Worm (Caenorhabditis elegans) whole organism, late embryonic: ENCODE measurements around the gene Y7A5A.3.
A peak's percentile ranks its signal among the peaks of the same experiment; 100 is the strongest.

ENCODE experiments used
- C08G9.2 ChIP-seq: sonication (generic microtip); optimal IDR thresholded peaks from 2 replicates; lab custom pipeline; 2016; ENCODE audit warnings: mild to moderate bottlenecking, missing genetic modification characterization, moderate library complexity, missing compliant biosample characterization
- C38D4.7 ChIP-seq: fragments of 200-800 bp; sonication (Bioruptor generic); optimal IDR thresholded peaks from 2 replicates; lab custom pipeline; 2018; ENCODE audit warnings: mild to moderate bottlenecking, missing genetic modification characterization, moderate library complexity, missing compliant biosample characterization
- K09A11.1 ChIP-seq: sonication (generic microtip); optimal IDR thresholded peaks from 2 replicates; lab custom pipeline; 2017; ENCODE audit warnings: antibody characterized with exemption, mild to moderate bottlenecking, missing genetic modification characterization, missing compliant biosample characterization; ENCODE audit not compliant: insufficient read depth
- T23F11.4 ChIP-seq: fragments of 200-800 bp; sonication (Bioruptor generic); optimal IDR thresholded peaks from 2 replicates; lab custom pipeline; 2018; ENCODE audit warnings: mild to moderate bottlenecking, missing genetic modification characterization, missing compliant biosample characterization
- ceh-14 ChIP-seq: sonication (generic microtip); optimal IDR thresholded peaks from 2 replicates; lab custom pipeline; 2016; ENCODE audit warnings: missing genotype, missing genetic modification characterization, missing compliant biosample characterization
- ceh-18 ChIP-seq: sonication (generic microtip); optimal IDR thresholded peaks from 2 replicates; lab custom pipeline; 2016; ENCODE audit warnings: missing genetic modification characterization, missing compliant biosample characterization
- ceh-19 ChIP-seq: fragments of 200-800 bp; sonication (Bioruptor generic); optimal IDR thresholded peaks from 2 replicates; lab custom pipeline; 2018; ENCODE audit warnings: mild to moderate bottlenecking, missing genetic modification characterization, missing compliant biosample characterization
- ceh-31 ChIP-seq: sonication (generic microtip); optimal IDR thresholded peaks from 2 replicates; lab custom pipeline; 2016; ENCODE audit warnings: missing genetic modification characterization, missing compliant biosample characterization
- ceh-34 ChIP-seq: sonication (generic microtip); optimal IDR thresholded peaks from 2 replicates; lab custom pipeline; 2016; ENCODE audit warnings: mild to moderate bottlenecking, missing genetic modification characterization, missing compliant biosample characterization
- ceh-48 ChIP-seq: sonication (generic microtip); optimal IDR thresholded peaks from 2 replicates; lab custom pipeline; 2016; ENCODE audit warnings: missing genetic modification characterization, inconsistent platforms, missing compliant biosample characterization
- che-1 ChIP-seq: sonication (generic microtip); optimal IDR thresholded peaks from 2 replicates; lab custom pipeline; 2016; ENCODE audit warnings: mild to moderate bottlenecking, missing genetic modification characterization, missing compliant biosample characterization
- dve-1 ChIP-seq: sonication (generic microtip); optimal IDR thresholded peaks from 2 replicates; lab custom pipeline; 2017; ENCODE audit warnings: antibody characterized with exemption, mild to moderate bottlenecking, missing genetic modification characterization, missing compliant biosample characterization
- elt-2 ChIP-seq: sonication (generic microtip); optimal IDR thresholded peaks from 2 replicates; lab custom pipeline; 2016; ENCODE audit warnings: missing genetic modification reagents, missing genetic modification characterization, missing compliant biosample characterization
- ets-4 ChIP-seq: sonication (generic microtip); optimal IDR thresholded peaks from 2 replicates; lab custom pipeline; 2016; ENCODE audit warnings: missing genetic modification characterization, missing compliant biosample characterization
- fkh-10 ChIP-seq: fragments of 150-350 bp; optimal IDR thresholded peaks from 2 replicates; lab custom pipeline; 2014; ENCODE audit warnings: missing biosample characterization, missing genetic modification reagents, missing genetic modification characterization
- gmeb-2 ChIP-seq: sonication (generic microtip); optimal IDR thresholded peaks from 2 replicates; lab custom pipeline; 2016; ENCODE audit warnings: missing genetic modification characterization, inconsistent platforms, missing compliant biosample characterization
- hlh-13 ChIP-seq: fragments of 200-800 bp; sonication (Bioruptor generic); optimal IDR thresholded peaks from 2 replicates; lab custom pipeline; 2018; ENCODE audit warnings: mild to moderate bottlenecking, missing genetic modification characterization, missing compliant biosample characterization
- hlh-15 ChIP-seq: sonication (generic microtip); optimal IDR thresholded peaks from 2 replicates; lab custom pipeline; 2016; ENCODE audit warnings: missing genetic modification characterization, missing compliant biosample characterization
- hlh-6 ChIP-seq: sonication (generic microtip); optimal IDR thresholded peaks from 2 replicates; lab custom pipeline; 2016; ENCODE audit warnings: missing genotype, missing genetic modification characterization, missing compliant biosample characterization
- hlh-8 ChIP-seq: sonication (generic microtip); optimal IDR thresholded peaks from 2 replicates; lab custom pipeline; 2016; ENCODE audit warnings: missing genotype, missing genetic modification characterization, missing compliant biosample characterization
- lim-6 ChIP-seq: sonication (generic microtip); optimal IDR thresholded peaks from 2 replicates; lab custom pipeline; 2016; ENCODE audit warnings: missing genetic modification characterization, missing compliant biosample characterization
- lin-11 ChIP-seq: fragments of 200-800 bp; sonication (Bioruptor generic); optimal IDR thresholded peaks from 2 replicates; lab custom pipeline; 2018; ENCODE audit warnings: mild to moderate bottlenecking, missing genetic modification characterization, missing compliant biosample characterization
- nfya-1 ChIP-seq: sonication (generic microtip); optimal IDR thresholded peaks from 2 replicates; lab custom pipeline; 2017; ENCODE audit warnings: missing genetic modification characterization, mild to moderate bottlenecking, missing compliant biosample characterization, antibody characterized with exemption, moderate library complexity
- nhr-11 ChIP-seq: fragments of 150-350 bp; optimal IDR thresholded peaks from 2 replicates; lab custom pipeline; 2014; ENCODE audit warnings: missing biosample characterization, missing genetic modification characterization
- odd-2 ChIP-seq: sonication (generic microtip); optimal IDR thresholded peaks from 2 replicates; lab custom pipeline; 2017; ENCODE audit warnings: antibody characterized with exemption, mild to moderate bottlenecking, missing genetic modification characterization, missing compliant biosample characterization
- pag-3 ChIP-seq: sonication (generic microtip); optimal IDR thresholded peaks from 2 replicates; lab custom pipeline; 2016; ENCODE audit warnings: missing compliant biosample characterization, missing genetic modification characterization, borderline replicate concordance
- pat-9 ChIP-seq: fragments of 200-800 bp; sonication (Bioruptor generic); optimal IDR thresholded peaks from 2 replicates; lab custom pipeline; 2018; ENCODE audit warnings: mild to moderate bottlenecking, missing genetic modification characterization, moderate library complexity, missing compliant biosample characterization
- pax-1 ChIP-seq: fragments of 150-350 bp; optimal IDR thresholded peaks from 2 replicates; lab custom pipeline; 2014; ENCODE audit warnings: missing biosample characterization, missing genetic modification characterization
- pha-4 ChIP-seq: fragments of 150-350 bp; optimal IDR thresholded peaks from 2 replicates; lab custom pipeline; 2018; ENCODE audit warnings: missing biosample characterization, missing genetic modification reagents, missing genetic modification characterization
- pqm-1 ChIP-seq: sonication (generic microtip); optimal IDR thresholded peaks from 2 replicates; lab custom pipeline; 2016; ENCODE audit warnings: missing genetic modification characterization, missing compliant biosample characterization
- pros-1 ChIP-seq: fragments of 150-350 bp; optimal IDR thresholded peaks from 2 replicates; lab custom pipeline; 2014; ENCODE audit warnings: missing biosample characterization, missing genetic modification reagents, missing genetic modification characterization
- ref-2 ChIP-seq: sonication (generic microtip); optimal IDR thresholded peaks from 2 replicates; lab custom pipeline; 2016; ENCODE audit warnings: missing genetic modification characterization, missing compliant biosample characterization
- sdc-2 ChIP-seq: sonication (generic microtip); optimal IDR thresholded peaks from 2 replicates; lab custom pipeline; 2016; ENCODE audit warnings: missing genotype, missing genetic modification characterization, missing compliant biosample characterization
- sox-2 ChIP-seq: fragments of 200-800 bp; sonication (Bioruptor generic); IDR thresholded peaks from 2 replicates; pipeline ENCODE4 v1.3.6; 2022; ENCODE audit warnings: missing genetic modification reagents, missing genetic modification characterization, missing compliant biosample characterization
- syd-9 ChIP-seq: sonication (generic microtip); optimal IDR thresholded peaks from 2 replicates; lab custom pipeline; 2016; ENCODE audit warnings: mild to moderate bottlenecking, missing genetic modification characterization, moderate library complexity, missing compliant biosample characterization
- tbx-2 ChIP-seq: sonication (generic microtip); optimal IDR thresholded peaks from 2 replicates; lab custom pipeline; 2016; ENCODE audit warnings: missing genetic modification characterization, missing compliant biosample characterization
- ttx-3 ChIP-seq: sonication (generic microtip); optimal IDR thresholded peaks from 2 replicates; lab custom pipeline; 2016; ENCODE audit warnings: missing genetic modification reagents, missing genetic modification characterization, missing compliant biosample characterization
- unc-3 ChIP-seq, 2 experiments: fragments of 200-800 bp in 1 of 2; sonication (Bioruptor generic) in 1 of 2; sonication (generic microtip) in 1 of 2; conservative IDR thresholded peaks in 1 of 2; optimal IDR thresholded peaks in 1 of 2; 2 replicates each; pipeline versions ENCODE4 v1.3.6 to Lab custom; 2016 to 2022; ENCODE audit warnings: missing compliant biosample characterization in 2 of 2, missing genetic modification characterization in 2 of 2, missing genetic modification reagents in 1 of 2
- unc-55 ChIP-seq: sonication (generic microtip); optimal IDR thresholded peaks from 2 replicates; lab custom pipeline; 2017; ENCODE audit warnings: missing biosample characterization, missing genetic modification reagents, missing genetic modification characterization

Gene Y7A5A.3

ce11 chrX:15741852-15742251, 42.6 kb downstream of the Y7A5A.3 start (continued):
- peak; percentile 28 for TF ChIP-seq K09A11.1
- TF ChIP-seq ceh-48 (tag; lab: Kevin White, UChicago) = peak; percentile 78
- peak; percentile 86 for TF ChIP-seq ceh-34
- TF ChIP-seq dve-1 = peak; percentile 60
- TF ChIP-seq pag-3 = peak; percentile 53
- TF ChIP-seq syd-9 (tag; lab: Kevin White, UChicago) = peak; percentile 77
- TF ChIP-seq ceh-19 (GFP tag; lab: Kevin White, UChicago) = peak; percentile 91
- no peak for TF ChIP-seq pax-1 (tag; lab: Kevin White, UChicago)
- TF ChIP-seq lin-11 (tag; lab: Kevin White, UChicago) = peak; percentile 83
- TF ChIP-seq che-1 (tag; lab: Kevin White, UChicago) = peak; percentile 91
- TF ChIP-seq ceh-18 (tag; lab: Kevin White, UChicago) = peak; percentile 87
- peak; percentile 90 for TF ChIP-seq gmeb-2 (tag; lab: Kevin White, UChicago)
- peak; percentile 74 for TF ChIP-seq nfya-1 (tag; lab: Kevin White, UChicago)
- TF ChIP-seq nhr-11 (tag; lab: Kevin White, UChicago) = no peak
- TF ChIP-seq unc-55 = no peak
- peak; percentile 30 for TF ChIP-seq odd-2 (tag; lab: Kevin White, UChicago)
- peak; percentile 71 for TF ChIP-seq hlh-13 (GFP tag; lab: Kevin White, UChicago)
- peak; percentile 84 for TF ChIP-seq ceh-14 (tag; lab: Kevin White, UChicago)
- peak; percentile 65 for TF ChIP-seq fkh-10
- TF ChIP-seq unc-3 (GFP tag; conservative IDR thresholded peaks at IDR 0.05; lab: Robert Waterston, UW) = peak; percentile 92
- TF ChIP-seq unc-3 (tag; optimal IDR thresholded peaks at IDR 0.05; lab: Kevin White, UChicago) = peak; percentile 88
- TF ChIP-seq pros-1 (tag; lab: Kevin White, UChicago) = no peak
- TF ChIP-seq pat-9 (tag; lab: Kevin White, UChicago) = peak; percentile 86
- TF ChIP-seq C08G9.2 (tag; lab: Kevin White, UChicago) = peak; percentile 79
- peak; percentile 95 for TF ChIP-seq sdc-2 (tag; lab: Kevin White, UChicago)
- TF ChIP-seq elt-2 = peak; percentile 90
- TF ChIP-seq pha-4 = no peak
- TF ChIP-seq hlh-8 (tag; lab: Kevin White, UChicago) = peak; percentile 77

ce11 chrX:15740526-15740925, 43.9 kb downstream of the Y7A5A.3 start, which contains the start of gene srg-64:
Gene srg-64 (minus strand): TSS chrX:15740626.
- TF ChIP-seq T23F11.4 (GFP tag; lab: Kevin White, UChicago) (no peak), K09A11.1 (no peak), elt-2 (no peak), hlh-6 (tag; lab: Kevin White, UChicago) (no peak), tbx-2 (tag; lab: Kevin White, UChicago) (no peak), dve-1 (no peak), C38D4.7 (GFP tag; lab: Kevin White, UChicago) (no peak), C08G9.2 (tag; lab: Kevin White, UChicago) (no peak), ceh-34 (no peak), lim-6 (no peak), odd-2 (tag; lab: Kevin White, UChicago) (no peak), sox-2 (GFP tag; lab: Robert Waterston, UW) (no peak), ref-2 (tag; lab: Kevin White, UChicago) (no peak), ets-4 (tag; lab: Kevin White, UChicago) (no peak), ceh-18 (tag; lab: Kevin White, UChicago) (no peak), pqm-1 (no peak), ceh-31 (no peak), hlh-15 (tag; lab: Kevin White, UChicago) (no peak), ceh-48 (tag; lab: Kevin White, UChicago) (no peak), ttx-3 (tag; lab: Kevin White, UChicago) (no peak)
